Fruit fly (Drosophila melanogaster) whole organism, wandering third instar larva: Measurements from ENCODE around the gene CG8475.

ENCODE experiments used
- Abd-B ChIP-seq: fragments of >200 bp; optimal IDR thresholded peaks from 2 replicates; lab custom pipeline; 2017; ENCODE audit warnings: missing biosample characterization, missing genetic modification characterization
- CG32264 ChIP-seq: fragments of 200-800 bp; sonication (Bioruptor generic); optimal IDR thresholded peaks from 2 replicates; lab custom pipeline; 2016; ENCODE audit warnings: missing biosample characterization, missing genetic modification characterization
- CG9705 ChIP-seq: fragments of 200-800 bp; sonication (Bioruptor generic); optimal IDR thresholded peaks from 2 replicates; lab custom pipeline; 2018; ENCODE audit warnings: missing biosample characterization, mild to moderate bottlenecking, missing genetic modification characterization
- CrebA ChIP-seq: fragments of 200-800 bp; sonication (Bioruptor generic); optimal IDR thresholded peaks from 2 replicates; lab custom pipeline; 2016; ENCODE audit warnings: missing biosample characterization, mild to moderate bottlenecking, missing genetic modification characterization, borderline replicate concordance
- Dfd ChIP-seq: fragments of >200 bp; optimal IDR thresholded peaks from 2 replicates; lab custom pipeline; 2017; ENCODE audit warnings: missing biosample characterization, missing genetic modification characterization
- Dif ChIP-seq: fragments of 200-275, 200-300 bp; sonication (Bioruptor generic); optimal IDR thresholded peaks from 2 replicates; lab custom pipeline; 2018; ENCODE audit warnings: missing biosample characterization, missing genetic modification characterization; ENCODE audit not compliant: partially characterized antibody
- GATAd ChIP-seq: sonication (Bioruptor generic); optimal IDR thresholded peaks from 2 replicates; lab custom pipeline; 2016; ENCODE audit warnings: missing biosample characterization, missing genetic modification characterization
- HLH106 ChIP-seq: fragments of 200-800 bp; optimal IDR thresholded peaks from 3 replicates; lab custom pipeline; 2019; ENCODE audit warnings: missing biosample characterization, mild to moderate bottlenecking, missing genetic modification characterization, moderate library complexity
- Hnf4 ChIP-seq: fragments of 200-800 bp; sonication (Bioruptor generic); optimal IDR thresholded peaks from 2 replicates; lab custom pipeline; 2016; ENCODE audit warnings: missing biosample characterization, mild to moderate bottlenecking, missing genetic modification characterization
- Hr78 ChIP-seq: fragments of >200 bp; optimal IDR thresholded peaks from 2 replicates; lab custom pipeline; 2017; ENCODE audit warnings: missing biosample characterization, missing genetic modification characterization
- Hr83 ChIP-seq: fragments of 200-300 bp; sonication (Bioruptor generic); optimal IDR thresholded peaks from 2 replicates; lab custom pipeline; 2016; ENCODE audit warnings: missing biosample characterization, mild to moderate bottlenecking, missing genetic modification characterization, moderate library complexity; ENCODE audit not compliant: poor library complexity, severe bottlenecking
- Jra ChIP-seq: sonication (Bioruptor generic); optimal IDR thresholded peaks from 2 replicates; lab custom pipeline; 2016; ENCODE audit warnings: missing biosample characterization, missing genetic modification characterization
- Mio ChIP-seq: sonication (Bioruptor generic); optimal IDR thresholded peaks from 2 replicates; lab custom pipeline; 2016; ENCODE audit warnings: missing biosample characterization, missing genetic modification characterization
- Myc ChIP-seq: fragments of >200 bp; optimal IDR thresholded peaks from 2 replicates; lab custom pipeline; 2017
- N ChIP-seq: fragments of >200 bp; optimal IDR thresholded peaks from 2 replicates; lab custom pipeline; 2018; ENCODE audit warnings: missing biosample characterization, missing external identifiers, missing genetic modification characterization
- OdsH ChIP-seq: fragments of 200-800 bp; sonication (Bioruptor generic); optimal IDR thresholded peaks from 2 replicates; lab custom pipeline; 2016; ENCODE audit warnings: missing biosample characterization, mild to moderate bottlenecking, missing genetic modification characterization
- Rel ChIP-seq, 2 experiments: fragments of 200-800 bp; sonication (Bioruptor generic) in 1 of 2; optimal IDR thresholded peaks; 2 replicates in 1 of 2; 3 replicates in 1 of 2; lab custom pipeline; 2016 to 2019; ENCODE audit warnings: mild to moderate bottlenecking in 2 of 2, missing biosample characterization in 2 of 2, missing genetic modification characterization in 2 of 2, moderate library complexity in 1 of 2
- Sp1 ChIP-seq: fragments of 200-800 bp; sonication (Bioruptor generic); optimal IDR thresholded peaks from 3 replicates; lab custom pipeline; 2019; ENCODE audit warnings: missing biosample characterization, mild to moderate bottlenecking, missing genetic modification characterization, moderate library complexity
- Vsx2 ChIP-seq: fragments of 200-300, 225-300 bp; sonication (Bioruptor generic); optimal IDR thresholded peaks from 2 replicates; lab custom pipeline; 2018; ENCODE audit warnings: missing biosample characterization, missing genetic modification characterization; ENCODE audit not compliant: partially characterized antibody
- br ChIP-seq: fragments of 200-800 bp; sonication (Bioruptor generic); optimal IDR thresholded peaks from 2 replicates; lab custom pipeline; 2016; ENCODE audit warnings: missing biosample characterization, missing genetic modification characterization
- brk ChIP-seq: fragments of 200-800 bp; sonication (Bioruptor generic); optimal IDR thresholded peaks from 2 replicates; lab custom pipeline; 2016; ENCODE audit warnings: missing biosample characterization, mild to moderate bottlenecking, missing genetic modification characterization
- dl ChIP-seq, 2 experiments: fragments of 175-275, 200-275 bp in 1 of 2; fragments of 200-275 bp in 1 of 2; sonication (Bioruptor generic); optimal IDR thresholded peaks; lab custom pipeline; 2018; ENCODE audit warnings: mild to moderate bottlenecking in 2 of 2, missing biosample characterization in 2 of 2, missing genetic modification characterization in 2 of 2, moderate library complexity in 2 of 2; ENCODE audit not compliant: partially characterized antibody in 2 of 2, insufficient read depth in 1 of 2
- dmrt93B ChIP-seq: fragments of 200-800 bp; sonication (Bioruptor generic); optimal IDR thresholded peaks from 2 replicates; lab custom pipeline; 2018; ENCODE audit warnings: missing biosample characterization, mild to moderate bottlenecking, missing genetic modification characterization
- dsf ChIP-seq: sonication (Bioruptor generic); optimal IDR thresholded peaks from 2 replicates; lab custom pipeline; 2016; ENCODE audit warnings: missing biosample characterization, missing genetic modification characterization, borderline replicate concordance
- ey ChIP-seq: fragments of 200-800 bp; sonication (Bioruptor generic); optimal IDR thresholded peaks from 2 replicates; lab custom pipeline; 2016; ENCODE audit warnings: missing biosample characterization, missing genetic modification characterization
- foxo ChIP-seq, 2 experiments: fragments of 200-800 bp; sonication (Bioruptor generic); optimal IDR thresholded peaks; 2 replicates in 1 of 2; 3 replicates in 1 of 2; lab custom pipeline; 2016 to 2017; ENCODE audit warnings: missing biosample characterization in 2 of 2, missing genetic modification characterization in 2 of 2
- fru ChIP-seq: fragments of 200-800 bp; sonication (Bioruptor generic); optimal IDR thresholded peaks from 3 replicates; lab custom pipeline; 2016; ENCODE audit warnings: missing biosample characterization, mild to moderate bottlenecking, missing genetic modification characterization
- h ChIP-seq: fragments of 200-800 bp; sonication (Bioruptor generic); optimal IDR thresholded peaks from 3 replicates; lab custom pipeline; 2016; ENCODE audit warnings: missing biosample characterization, mild to moderate bottlenecking, missing genetic modification characterization
- jim ChIP-seq: fragments of 175-275, 200-325 bp; sonication (Bioruptor generic); optimal IDR thresholded peaks from 2 replicates; lab custom pipeline; 2016; ENCODE audit warnings: missing biosample characterization, mild to moderate bottlenecking, missing genetic modification characterization
- lola ChIP-seq: fragments of >200 bp; optimal IDR thresholded peaks from 2 replicates; lab custom pipeline; 2017; ENCODE audit warnings: missing biosample characterization, missing genetic modification characterization
- pan ChIP-seq: fragments of >200 bp; optimal IDR thresholded peaks from 2 replicates; lab custom pipeline; 2017
- psq ChIP-seq: fragments of 200-800 bp; sonication (Bioruptor generic); optimal IDR thresholded peaks from 3 replicates; lab custom pipeline; 2017; ENCODE audit warnings: missing biosample characterization, mild to moderate bottlenecking, missing genetic modification characterization, moderate library complexity
- rgr ChIP-seq: fragments of 200-800 bp; sonication (Bioruptor generic); optimal IDR thresholded peaks from 3 replicates; lab custom pipeline; 2016; ENCODE audit warnings: missing biosample characterization, mild to moderate bottlenecking, missing genetic modification characterization
- sage ChIP-seq: fragments of 200-800 bp; sonication (Bioruptor generic); optimal IDR thresholded peaks from 2 replicates; lab custom pipeline; 2016; ENCODE audit warnings: missing biosample characterization, mild to moderate bottlenecking, missing genetic modification characterization
- sv ChIP-seq: fragments of 200-800 bp; sonication (Bioruptor generic); optimal IDR thresholded peaks from 3 replicates; lab custom pipeline; 2016; ENCODE audit warnings: missing biosample characterization, missing genetic modification characterization
- tai ChIP-seq: sonication (Bioruptor generic); optimal IDR thresholded peaks from 2 replicates; lab custom pipeline; 2016; ENCODE audit warnings: missing biosample characterization, missing genetic modification characterization
- usp ChIP-seq: fragments of >200 bp; optimal IDR thresholded peaks from 2 replicates; lab custom pipeline; 2017; ENCODE audit warnings: missing biosample characterization, missing genetic modification characterization
- woc ChIP-seq: sonication (Bioruptor generic); optimal IDR thresholded peaks from 2 replicates; lab custom pipeline; 2016; ENCODE audit warnings: missing biosample characterization, mild to moderate bottlenecking, missing genetic modification characterization

CG8475 gene

dm6 chr2L:8161994-8162306 lies 34.8 kb downstream of the CG8475 start:
- TF ChIP-seq fru (no peak), sage (GFP tag; lab: Kevin White, UChicago) (no peak), Rel (GFP tag; optimal IDR thresholded peaks at IDR 0.05; lab: Kevin White, UChicago) (no peak), Rel (tag; optimal IDR thresholded peaks at IDR 0.05; lab: Kevin White, UChicago) (no peak)

dm6 chr2L:8159498-8159897 lies 37.2 kb downstream of the CG8475 start, which contains the start of the genes PAPLA1 and Rbsn-5:
Gene PAPLA1 (minus strand): TSS chr2L:8159638.
Gene Rbsn-5 (plus strand): TSS chr2L:8159832.
- TF ChIP-seq dsf (peak; percentile 91), psq (GFP tag; lab: Kevin White, UChicago) (peak; percentile 86), dmrt93B (GFP tag; lab: Kevin White, UChicago) (peak; percentile 84), Mio (GFP tag; lab: Kevin White, UChicago) (peak; percentile 52), foxo (GFP tag; optimal IDR thresholded peaks at IDR 0.05; lab: Kevin White, UChicago) (peak; percentile 51 to 97), N (GFP tag; lab: Kevin White, UChicago) (no peak), dl (GFP tag; optimal IDR thresholded peaks at IDR 0.05; lab: Kevin White, UChicago; ENCODE audit: insufficient read depth in 1 of 2, partially characterized antibody in 2 of 2) (no peak), Rel (GFP tag; optimal IDR thresholded peaks at IDR 0.05; lab: Kevin White, UChicago) (no peak), Rel (tag; optimal IDR thresholded peaks at IDR 0.05; lab: Kevin White, UChicago) (peak; percentile 81), GATAd (GFP tag; lab: Kevin White, UChicago) (peak; percentile 83), sage (GFP tag; lab: Kevin White, UChicago) (no peak), br (GFP tag; lab: Kevin White, UChicago) (peak; percentile 96), CG32264 (peak; percentile 84), Vsx2 (GFP tag; lab: Kevin White, UChicago) (no peak), Dif (no peak), rgr (peak; percentile 96), Sp1 (GFP tag; lab: Kevin White, UChicago) (peak; percentile 93), usp (no peak), Hr83 (peak; percentile 93), woc (peak; percentile 95), pan (lab: Kevin White, UChicago) (no peak), Abd-B (no peak), jim (no peak), CG9705 (GFP tag; lab: Kevin White, UChicago) (peak; percentile 94), OdsH (GFP tag; lab: Kevin White, UChicago) (peak; percentile 93), Dfd (no peak), h (peak; percentile 97), HLH106 (tag; lab: Kevin White, UChicago) (peak; percentile 96), Hnf4 (GFP tag; lab: Kevin White, UChicago) (peak; percentile 97), brk (GFP tag; lab: Kevin White, UChicago) (peak; percentile 93), Jra (GFP tag; lab: Kevin White, UChicago) (peak; percentile 96), tai (GFP tag; lab: Kevin White, UChicago) (peak; percentile 97), CrebA (GFP tag; lab: Kevin White, UChicago) (no peak), sv (GFP tag; lab: Kevin White, UChicago) (peak; percentile 92), Hr78 (GFP tag; lab: Kevin White, UChicago) (no peak), lola (no peak), ey (GFP tag; lab: Kevin White, UChicago) (peak; percentile 95), Myc (lab: Kevin White, UChicago) (peak; percentile 71), fru (peak; percentile 95)

- no peak for TF ChIP-seq Rel (GFP tag; optimal IDR thresholded peaks at IDR 0.05; lab: Kevin White, UChicago)
- peak; percentile 4 for TF ChIP-seq Rel (tag; optimal IDR thresholded peaks at IDR 0.05; lab: Kevin White, UChicago)
- TF ChIP-seq Hr78 (GFP tag; lab: Kevin White, UChicago), result no peak
- no peak for TF ChIP-seq Dfd
These were observed 39.6 kb downstream of the CG8475 start for dm6 chr2L:8157166-8157565.
